Worm (Caenorhabditis elegans): ENCODE measurements around the gene col-2.

DNA sequence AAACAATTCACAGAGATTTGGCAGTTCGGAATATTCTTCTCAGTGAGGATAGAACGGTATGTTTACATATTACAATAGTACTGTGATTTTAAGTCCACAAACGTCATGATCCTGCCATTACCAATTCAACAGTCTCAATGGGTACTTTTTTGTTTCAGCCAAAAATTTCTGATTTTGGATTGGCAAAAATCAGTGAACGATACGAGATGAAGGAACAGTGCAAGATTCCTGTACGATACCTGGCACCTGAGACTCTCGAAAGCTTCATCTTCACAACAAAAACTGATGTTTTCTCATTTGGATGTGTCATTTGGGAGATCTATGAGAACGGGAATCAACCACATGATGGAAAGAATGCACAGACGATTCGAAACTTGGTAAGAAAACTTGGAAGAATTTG lies 7.2 kb downstream of the col-2 start:
- TF ChIP-seq unc-62 (GFP tag; optimal IDR thresholded peaks at IDR 0.05), result no peak
- no peak for TF ChIP-seq fkh-10 (GFP tag; optimal IDR thresholded peaks at IDR 0.05)

Measured in whole organism, L1 larva.